Worm (Caenorhabditis elegans) whole organism, L4/young adult: ENCODE measurements around the gene ZC190.10.
"Not testable (repeated sequence)": the region's sequence is repeated elsewhere in the genome, so short reads cannot be mapped to it uniquely, and the experiment has no call there.

ENCODE experiments used
- W03F9.2 ChIP-seq: fragments of 150-350 bp; optimal IDR thresholded peaks from 2 replicates; lab custom pipeline; 2014; ENCODE audit warnings: missing biosample characterization, missing genetic modification characterization
- dao-5 ChIP-seq: sonication (generic microtip); optimal IDR thresholded peaks from 2 replicates; lab custom pipeline; 2016; ENCODE audit warnings: missing genotype, missing genetic modification characterization, moderate library complexity, missing compliant biosample characterization
- him-1 ChIP-seq: sonication (generic microtip); optimal IDR thresholded peaks from 2 replicates; lab custom pipeline; 2016; ENCODE audit warnings: missing genotype, missing genetic modification reagents, missing genetic modification characterization, missing compliant biosample characterization

Gene ZC190.10

DNA sequence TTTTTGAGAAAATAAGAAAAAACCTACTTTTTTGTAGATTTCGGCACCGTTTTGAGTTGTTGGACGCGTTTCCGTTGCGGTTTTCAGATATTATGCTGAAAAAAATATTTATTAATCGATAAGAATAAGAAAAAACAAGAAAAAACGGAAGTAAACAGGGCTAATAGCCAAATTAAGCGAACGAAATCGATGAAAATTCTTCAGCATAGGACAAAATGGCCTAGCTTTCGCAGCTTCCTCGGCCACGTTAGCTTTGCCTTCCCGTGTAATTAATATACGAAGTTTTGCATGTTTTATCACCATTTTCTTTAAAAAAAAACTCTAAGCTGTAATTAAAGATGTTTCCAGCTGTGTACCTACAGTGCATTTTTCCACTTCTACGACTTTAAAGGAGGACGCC is at the start of gene ZC190.10:
TSS of gene ZC190.10 (minus strand) at position 101 of the 400 bp plus-strand sequence.
- TF ChIP-seq him-1, W03F9.2, dao-5 (tag; lab: Kevin White, UChicago): not testable (repeated sequence)

DNA sequence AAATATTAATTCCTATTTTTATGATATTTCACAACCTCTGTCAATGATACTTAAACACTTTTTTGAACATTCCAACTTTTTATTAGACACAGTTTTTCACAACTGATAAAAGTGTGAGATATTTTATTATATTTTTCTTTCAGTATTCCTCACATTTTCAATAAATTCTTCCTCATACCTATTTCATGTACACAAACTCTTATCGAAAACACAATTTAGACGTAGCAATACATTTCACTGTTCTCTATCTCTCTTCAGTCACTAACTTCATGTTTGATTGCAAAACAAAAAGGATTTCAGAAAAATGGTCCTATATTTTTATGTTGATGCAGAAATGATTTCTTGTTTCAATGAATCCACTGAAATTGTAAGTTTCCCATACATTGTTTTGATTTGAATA is 49.7 kb upstream of the ZC190.10 start, which contains the start of gene B0507.6:
TSS of gene B0507.6 (plus strand) at position 301 of the 400 bp plus-strand sequence.
- TF ChIP-seq W03F9.2 (tag; lab: Kevin White, UChicago) (no peak), him-1 (tag; lab: Kevin White, UChicago) (no peak), dao-5 (tag; lab: Kevin White, UChicago) (no peak)

DNA sequence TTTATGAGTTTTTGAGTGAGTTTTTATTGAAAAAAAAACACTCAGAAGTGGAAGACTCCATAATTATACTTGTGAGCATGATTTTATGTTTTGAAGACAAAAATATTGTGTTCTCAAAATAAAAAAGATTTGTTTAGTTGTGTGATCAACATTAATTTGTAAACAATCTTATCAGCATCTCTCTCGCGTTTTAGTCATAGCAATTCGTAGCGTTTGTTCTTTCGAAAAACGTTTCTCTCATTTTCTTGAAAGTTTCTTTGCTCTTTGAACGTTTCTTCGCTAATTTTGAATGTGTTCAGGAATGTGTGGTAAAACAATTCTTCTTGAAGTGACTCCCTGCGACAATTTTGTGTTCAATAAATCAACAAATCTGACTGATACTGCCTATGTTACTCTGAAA is 43.0 kb upstream of the ZC190.10 start, which contains the start of gene ZC196.2:
TSS of gene ZC196.2 (plus strand) at position 301 of the 400 bp plus-strand sequence.
- TF ChIP-seq dao-5 (tag; lab: Kevin White, UChicago) (no peak), him-1 (tag; lab: Kevin White, UChicago) (no peak), W03F9.2 (tag; lab: Kevin White, UChicago) (no peak)

DNA sequence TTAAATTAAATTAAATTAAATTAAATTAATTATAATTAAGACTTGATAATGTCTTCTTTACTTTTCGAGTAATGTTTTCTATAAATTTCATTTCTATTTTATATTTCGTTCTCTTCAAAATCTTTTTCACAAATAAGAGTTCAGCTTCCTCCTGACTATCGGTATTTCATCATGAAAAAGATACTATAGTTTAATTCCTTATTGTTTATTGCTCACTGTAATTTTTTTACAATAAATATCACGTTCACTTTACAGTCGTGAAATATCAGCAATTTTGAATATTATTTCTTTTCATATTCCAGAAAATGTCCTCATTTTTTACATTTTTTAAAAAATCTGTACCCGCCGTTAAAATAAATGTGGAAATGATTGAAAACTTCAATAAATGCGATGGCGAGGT is 40.3 kb upstream of the ZC190.10 start, which contains the start of gene ZC196.3:
TSS of gene ZC196.3 (plus strand) at position 301 of the 400 bp plus-strand sequence.
- no peak for TF ChIP-seq W03F9.2 (tag; lab: Kevin White, UChicago)
- no peak for TF ChIP-seq him-1 (tag; lab: Kevin White, UChicago)
- TF ChIP-seq dao-5 (tag; lab: Kevin White, UChicago), result no peak

DNA sequence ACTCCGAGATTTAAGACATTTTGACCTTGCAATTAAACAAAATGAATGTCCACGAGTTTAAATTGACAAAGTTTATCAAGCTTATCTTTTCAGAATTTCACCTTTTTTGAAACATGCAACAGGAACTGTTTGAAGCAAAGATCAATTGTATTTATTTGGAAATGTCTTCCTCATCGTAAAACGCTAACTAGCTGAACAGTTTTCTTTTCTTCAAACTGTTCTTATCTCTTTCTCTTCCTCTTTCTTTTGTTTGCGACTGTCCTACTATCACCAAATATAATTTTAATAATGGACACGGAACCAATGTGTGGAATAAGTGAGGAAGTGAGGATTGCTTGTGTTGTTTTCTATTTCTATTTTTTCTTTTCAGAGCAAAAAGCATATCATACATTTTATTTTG is 36.8 kb upstream of the ZC190.10 start, which contains the start of gene ZC196.4:
TSS of gene ZC196.4 (plus strand) at position 173 of the 400 bp plus-strand sequence.
- TF ChIP-seq dao-5 (tag; lab: Kevin White, UChicago), result no peak
- no peak for TF ChIP-seq him-1 (tag; lab: Kevin White, UChicago)
- no peak for TF ChIP-seq W03F9.2 (tag; lab: Kevin White, UChicago)

DNA sequence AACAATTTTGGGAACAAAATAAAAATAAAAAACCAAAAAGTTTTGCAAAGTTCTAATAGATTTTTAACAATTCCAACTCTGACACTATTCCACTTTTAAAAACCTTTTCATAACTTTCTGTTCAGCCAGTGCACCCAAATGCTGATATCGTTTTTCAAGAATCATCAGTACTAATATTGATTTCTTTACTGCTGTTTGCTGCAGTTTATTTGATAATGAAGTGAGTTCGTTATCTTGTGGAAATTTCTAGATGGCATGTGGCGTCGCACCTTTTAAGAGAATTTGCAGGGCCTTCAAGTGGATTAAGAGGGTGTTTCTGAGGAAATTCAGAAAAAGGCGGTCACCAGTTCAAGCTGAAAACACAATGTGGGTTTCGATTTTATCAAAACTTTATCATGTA is 34.9 kb upstream of the ZC190.10 start:
- no peak for TF ChIP-seq dao-5 (tag; lab: Kevin White, UChicago)
- TF ChIP-seq W03F9.2 (tag; lab: Kevin White, UChicago), result no peak
- TF ChIP-seq him-1 (tag; lab: Kevin White, UChicago), result no peak

DNA sequence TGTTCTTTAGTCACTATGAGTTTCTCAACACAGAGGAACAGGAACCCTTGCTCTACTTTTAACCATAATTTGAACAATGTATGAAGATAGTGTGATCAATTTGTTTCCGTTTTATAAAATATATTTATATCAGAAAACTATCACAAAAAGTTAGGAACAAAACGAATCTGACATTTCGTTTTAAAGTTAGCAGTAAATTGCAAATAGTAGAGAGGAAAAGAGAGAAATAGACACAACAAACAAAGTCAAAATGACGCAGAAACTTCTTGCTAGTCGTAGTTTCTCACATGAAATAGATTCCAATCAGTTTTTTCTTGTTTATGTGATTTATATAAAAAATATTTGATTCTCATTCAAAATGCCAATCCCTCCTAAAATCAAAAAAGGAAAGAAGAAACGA is 33.0 kb upstream of the ZC190.10 start, which contains the start of gene ZC196.5:
TSS of gene ZC196.5 (plus strand) at position 301 of the 400 bp plus-strand sequence.
- no peak for TF ChIP-seq dao-5 (tag; lab: Kevin White, UChicago)
- no peak for TF ChIP-seq W03F9.2 (tag; lab: Kevin White, UChicago)

DNA sequence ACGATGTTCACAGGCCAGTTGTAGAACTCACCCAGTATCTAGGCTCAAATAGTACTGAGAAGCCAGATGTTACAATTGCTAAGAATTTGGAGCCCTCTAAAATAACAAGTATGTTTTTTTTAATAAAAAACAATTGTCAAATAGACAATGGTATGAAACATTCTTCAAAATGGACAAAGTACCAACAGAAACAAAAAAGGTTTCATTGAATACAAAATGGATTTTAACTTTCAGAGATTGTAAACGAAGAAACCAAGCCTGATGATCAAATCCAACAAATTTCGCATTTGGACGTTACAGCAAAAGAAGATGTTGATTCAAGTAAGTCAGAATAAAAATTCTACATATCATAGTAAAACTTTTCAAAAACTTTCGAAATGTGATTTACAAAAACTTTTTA is 31.0 kb upstream of the ZC190.10 start, which contains the start of gene ZC196.9:
TSS of gene ZC196.9 (minus strand) at position 101 of the 400 bp plus-strand sequence.
- TF ChIP-seq him-1 (tag; lab: Kevin White, UChicago) (no peak), W03F9.2 (tag; lab: Kevin White, UChicago) (no peak), dao-5 (tag; lab: Kevin White, UChicago) (no peak)

DNA sequence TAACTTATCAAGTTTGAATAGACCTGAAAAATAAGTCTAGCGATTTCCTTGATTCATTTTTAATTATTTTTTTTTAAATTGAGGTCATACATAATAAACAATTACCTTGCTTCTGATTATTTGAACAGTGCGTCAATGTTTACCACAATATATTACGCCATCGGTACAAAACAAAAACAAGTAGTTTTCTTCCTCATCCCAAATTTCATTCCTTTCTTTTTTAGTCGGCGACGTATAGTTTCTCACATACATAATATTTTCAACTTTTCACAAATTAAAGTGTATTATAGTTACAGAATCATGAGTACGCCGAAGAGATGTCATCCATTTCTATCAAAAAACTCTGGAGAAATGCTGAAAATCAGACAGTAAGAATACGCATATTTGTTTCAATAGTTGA is 30.1 kb upstream of the ZC190.10 start, which contains the start of gene droe-8:
TSS of gene droe-8 (plus strand) at position 301 of the 400 bp plus-strand sequence.
- not testable (repeated sequence) for TF ChIP-seq him-1, W03F9.2, dao-5 (tag; lab: Kevin White, UChicago)

DNA sequence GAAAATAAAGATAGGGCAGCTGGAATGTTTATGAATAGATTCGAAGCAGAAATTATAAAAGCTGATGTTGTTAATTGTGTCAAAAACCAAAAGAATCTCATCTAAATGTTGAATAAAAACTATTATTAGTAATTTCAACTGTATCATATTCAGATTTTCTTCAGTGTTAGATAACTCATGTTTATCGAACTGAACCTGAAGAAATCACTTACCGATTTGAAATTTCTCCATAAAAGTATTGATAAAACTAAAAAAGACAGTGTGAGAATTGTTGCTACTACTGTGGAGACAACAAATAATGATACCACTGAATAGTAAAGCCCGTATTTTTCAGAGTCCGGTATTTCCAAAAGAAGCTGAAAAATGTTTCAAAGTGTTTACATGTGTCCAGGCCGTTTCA is 26.0 kb upstream of the ZC190.10 start, which contains the start of gene ZC196.8:
TSS of gene ZC196.8 (minus strand) at position 101 of the 400 bp plus-strand sequence.
- TF ChIP-seq dao-5, him-1, W03F9.2 (tag; lab: Kevin White, UChicago): not testable (repeated sequence)

DNA sequence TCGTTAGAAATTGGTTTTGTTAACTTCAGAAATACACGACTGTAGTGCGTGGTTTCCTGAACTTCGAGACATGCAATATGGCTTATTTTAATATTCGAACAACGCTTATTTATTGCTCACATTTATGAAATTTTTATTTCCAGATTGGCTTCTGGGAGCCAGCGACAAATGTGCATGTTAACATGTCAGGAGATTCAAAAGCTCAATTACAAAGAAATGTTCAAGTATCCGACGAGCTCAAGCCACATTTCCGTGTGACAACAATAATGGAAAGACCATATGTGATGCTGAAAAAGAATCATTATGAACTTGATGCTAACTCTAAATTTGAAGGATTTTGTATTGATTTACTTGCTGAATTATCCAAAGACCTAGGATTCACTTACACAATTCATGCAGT is 22.3 kb upstream of the ZC190.10 start:
- TF ChIP-seq dao-5 (tag; lab: Kevin White, UChicago), result no peak
- no peak for TF ChIP-seq him-1 (tag; lab: Kevin White, UChicago)
- no peak for TF ChIP-seq W03F9.2 (tag; lab: Kevin White, UChicago)

DNA sequence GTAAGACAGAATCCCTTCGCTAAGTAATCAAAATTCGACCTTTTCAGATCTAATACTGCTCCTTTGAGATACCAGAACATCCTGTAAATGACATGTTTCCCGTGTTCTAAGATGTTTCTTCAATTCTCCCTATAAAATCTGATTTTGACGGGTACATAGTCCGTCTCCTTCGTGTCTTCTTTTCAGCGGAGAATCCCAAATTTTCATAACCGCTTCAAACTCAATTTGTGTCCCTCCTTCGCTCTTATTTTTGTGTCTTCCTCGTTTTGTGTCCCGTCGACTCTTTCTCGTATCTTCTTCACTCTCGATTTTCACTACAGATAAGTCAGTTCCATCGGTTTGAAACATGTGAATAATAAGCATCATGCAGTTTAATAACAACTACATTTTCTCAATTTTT is 20.1 kb upstream of the ZC190.10 start, which contains the start of gene glr-5:
TSS of gene glr-5 (plus strand) at position 321 of the 400 bp plus-strand sequence.
- TF ChIP-seq him-1 (tag; lab: Kevin White, UChicago) (no peak), dao-5 (tag; lab: Kevin White, UChicago) (no peak), W03F9.2 (tag; lab: Kevin White, UChicago) (no peak)

DNA sequence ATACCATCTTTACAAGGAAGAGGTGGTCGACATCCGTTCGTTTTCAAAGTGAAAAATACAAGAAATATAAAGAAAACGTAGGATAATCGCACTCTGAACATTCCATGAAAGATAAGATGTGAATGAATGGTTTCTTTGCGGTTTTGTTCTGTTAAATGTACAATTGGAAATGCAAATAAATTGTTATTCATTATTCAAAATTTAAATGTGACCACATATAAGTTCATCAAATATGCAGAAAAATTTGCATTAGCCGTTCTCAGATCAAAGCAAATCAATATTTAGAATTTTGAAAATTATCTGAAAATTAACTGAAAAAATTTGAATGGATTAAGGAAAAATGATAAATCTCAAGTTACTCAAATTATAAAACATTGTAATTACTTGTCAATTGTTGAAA is 15.8 kb upstream of the ZC190.10 start, which contains the start of gene ZC178.2:
TSS of gene ZC178.2 (minus strand) at position 101 of the 400 bp plus-strand sequence.
- TF ChIP-seq dao-5 (tag; lab: Kevin White, UChicago) (no peak), W03F9.2 (tag; lab: Kevin White, UChicago) (no peak), him-1 (tag; lab: Kevin White, UChicago) (no peak)
